Worm (Caenorhabditis elegans) whole organism, young adult: ENCODE results near the gene dao-6.
A peak's percentile ranks its signal among the peaks of the same experiment; 100 is the strongest.

Source experiments
- B0035.1 ChIP-seq: sonication (generic microtip); optimal IDR thresholded peaks from 2 replicates; lab custom pipeline; 2016; ENCODE audit warnings: missing genetic modification characterization, mild to moderate bottlenecking, missing compliant biosample characterization, missing genotype, missing genetic modification reagents
- B0336.3 ChIP-seq: fragments of 200-800 bp; sonication (Bioruptor generic); IDR thresholded peaks from 2 replicates; pipeline ENCODE4 v1.3.6; 2022; ENCODE audit warnings: missing genetic modification characterization, missing compliant biosample characterization
- D2030.7 ChIP-seq: fragments of 200-800 bp; sonication (Bioruptor generic); IDR thresholded peaks from 2 replicates; pipeline ENCODE4 v1.3.6; 2022; ENCODE audit warnings: missing genetic modification reagents, missing genetic modification characterization, missing compliant biosample characterization
- F49E8.2 ChIP-seq: sonication (generic microtip); optimal IDR thresholded peaks from 3 replicates; lab custom pipeline; 2017; ENCODE audit warnings: missing genetic modification characterization, mild to moderate bottlenecking, missing compliant biosample characterization, antibody characterized with exemption, moderate library complexity; ENCODE audit not compliant: insufficient read depth
- F55B11.4 ChIP-seq: sonication (generic microtip); optimal IDR thresholded peaks from 2 replicates; lab custom pipeline; 2016; ENCODE audit warnings: missing compliant biosample characterization, missing genetic modification characterization, borderline replicate concordance; ENCODE audit not compliant: insufficient read depth
- K11D2.4 ChIP-seq: fragments of 200-800 bp; sonication (Bioruptor generic); IDR thresholded peaks from 2 replicates; pipeline ENCODE4 v1.3.6; 2022; ENCODE audit warnings: missing genetic modification reagents, missing genetic modification characterization, missing compliant biosample characterization
- T26A5.8 ChIP-seq: sonication (generic microtip); optimal IDR thresholded peaks from 2 replicates; lab custom pipeline; 2016; ENCODE audit warnings: missing genetic modification characterization, missing compliant biosample characterization
- Y56A3A.18 ChIP-seq: fragments of 200-800 bp; sonication (Bioruptor generic); IDR thresholded peaks from 2 replicates; pipeline ENCODE4 v1.3.6; 2022; ENCODE audit warnings: missing genetic modification reagents, missing genetic modification characterization, missing compliant biosample characterization
- Y79H2A.3 ChIP-seq: fragments of 200-800 bp; sonication (Bioruptor generic); conservative IDR thresholded peaks from 2 replicates; pipeline ENCODE4 v1.3.6; 2022; ENCODE audit warnings: missing genetic modification reagents, missing genetic modification characterization, missing compliant biosample characterization
- ZK185.1 ChIP-seq: sonication (generic microtip); optimal IDR thresholded peaks from 2 replicates; lab custom pipeline; 2016; ENCODE audit warnings: mild to moderate bottlenecking, missing genetic modification characterization, missing compliant biosample characterization; ENCODE audit not compliant: poor library complexity, severe bottlenecking
- aptf-2 ChIP-seq: fragments of 200-800 bp; sonication (Bioruptor generic); conservative IDR thresholded peaks from 2 replicates; pipeline ENCODE4 v1.3.6; 2022; ENCODE audit warnings: missing genetic modification reagents, missing genetic modification characterization, missing compliant biosample characterization
- atf-7 ChIP-seq: sonication (generic microtip); optimal IDR thresholded peaks from 2 replicates; lab custom pipeline; 2017; ENCODE audit warnings: mild to moderate bottlenecking, missing genetic modification characterization, missing compliant biosample characterization
- attf-3 ChIP-seq: fragments of 200-800 bp; sonication (Bioruptor generic); conservative IDR thresholded peaks from 2 replicates; pipeline ENCODE4 v1.3.6; 2022; ENCODE audit warnings: missing genetic modification reagents, missing genetic modification characterization, missing compliant biosample characterization
- attf-5 ChIP-seq: fragments of 200-800 bp; sonication (Bioruptor generic); optimal IDR thresholded peaks from 2 replicates; lab custom pipeline; 2018; ENCODE audit warnings: mild to moderate bottlenecking, missing genetic modification characterization, missing compliant biosample characterization
- attf-6 ChIP-seq: fragments of 200-800 bp; sonication (Bioruptor generic); IDR thresholded peaks from 2 replicates; pipeline ENCODE4 v1.3.6; 2022; ENCODE audit warnings: missing genetic modification reagents, missing genetic modification characterization, missing compliant biosample characterization
- bed-1 ChIP-seq: fragments of 200-800 bp; sonication (Bioruptor generic); IDR thresholded peaks from 2 replicates; pipeline ENCODE4 v1.3.6; 2022; ENCODE audit warnings: missing genetic modification reagents, missing genetic modification characterization, missing compliant biosample characterization
- ccch-3 ChIP-seq: fragments of 200-800 bp; sonication (Bioruptor generic); optimal IDR thresholded peaks from 2 replicates; lab custom pipeline; 2018; ENCODE audit warnings: mild to moderate bottlenecking, missing genetic modification characterization, missing compliant biosample characterization
- cebp-2 ChIP-seq: fragments of 200-800 bp; sonication (Bioruptor generic); IDR thresholded peaks from 2 replicates; pipeline ENCODE4 v1.3.6; 2022; ENCODE audit warnings: missing genetic modification characterization, missing compliant biosample characterization
- ceh-40 ChIP-seq: fragments of 200-800 bp; sonication (Bioruptor generic); IDR thresholded peaks from 2 replicates; pipeline ENCODE4 v1.3.6; 2022; ENCODE audit warnings: missing genetic modification characterization, missing compliant biosample characterization
- ceh-79 ChIP-seq: sonication (generic microtip); optimal IDR thresholded peaks from 2 replicates; lab custom pipeline; 2017; ENCODE audit warnings: mild to moderate bottlenecking, missing genetic modification characterization, missing compliant biosample characterization
- ceh-91 ChIP-seq: fragments of 200-800 bp; sonication (Bioruptor generic); IDR thresholded peaks from 2 replicates; pipeline ENCODE4 v1.3.6; 2022; ENCODE audit warnings: missing genetic modification reagents, missing genetic modification characterization, missing compliant biosample characterization
- dpff-1 ChIP-seq: sonication (generic microtip); optimal IDR thresholded peaks from 2 replicates; lab custom pipeline; 2017; ENCODE audit warnings: mild to moderate bottlenecking, missing genetic modification characterization, missing compliant biosample characterization
- efl-1 ChIP-seq: fragments of 150-350 bp; optimal IDR thresholded peaks from 2 replicates; lab custom pipeline; 2014; ENCODE audit warnings: missing biosample characterization, missing genetic modification reagents, missing genetic modification characterization
- egl-18 ChIP-seq: fragments of 200-800 bp; sonication (Bioruptor generic); IDR thresholded peaks from 2 replicates; pipeline ENCODE4 v1.3.6; 2022; ENCODE audit warnings: missing genetic modification reagents, missing genetic modification characterization, missing compliant biosample characterization
- egl-44 ChIP-seq: fragments of 200-800 bp; sonication (Bioruptor generic); IDR thresholded peaks from 2 replicates; pipeline ENCODE4 v1.3.6; 2022; ENCODE audit warnings: missing genetic modification reagents, missing genetic modification characterization, missing compliant biosample characterization
- ekl-4 ChIP-seq: fragments of 200-800 bp; sonication (Bioruptor generic); IDR thresholded peaks from 2 replicates; pipeline ENCODE4 v1.3.6; 2022; ENCODE audit warnings: missing genetic modification reagents, missing genetic modification characterization, missing compliant biosample characterization
- ets-4 ChIP-seq: fragments of 200-800 bp; sonication (Bioruptor generic); optimal IDR thresholded peaks from 2 replicates; lab custom pipeline; 2018; ENCODE audit warnings: mild to moderate bottlenecking, missing genetic modification characterization, missing compliant biosample characterization
- gei-17 ChIP-seq: fragments of 200-800 bp; sonication (Bioruptor generic); optimal IDR thresholded peaks from 2 replicates; lab custom pipeline; 2018; ENCODE audit warnings: mild to moderate bottlenecking, missing genetic modification characterization, missing compliant biosample characterization
- hrde-1 ChIP-seq: sonication (generic microtip); optimal IDR thresholded peaks from 2 replicates; lab custom pipeline; 2016; ENCODE audit warnings: missing genetic modification characterization, mild to moderate bottlenecking, missing compliant biosample characterization, moderate library complexity, missing genotype, missing genetic modification reagents, borderline replicate concordance
- hsf-1 ChIP-seq: fragments of 200-800 bp; sonication (Bioruptor generic); IDR thresholded peaks from 2 replicates; pipeline ENCODE4 v1.3.6; 2022; ENCODE audit warnings: missing genetic modification reagents, missing genetic modification characterization, missing compliant biosample characterization
- lin-26 ChIP-seq: fragments of 200-800 bp; sonication (Bioruptor generic); IDR thresholded peaks from 2 replicates; pipeline ENCODE4 v1.3.6; 2022; ENCODE audit warnings: missing genetic modification reagents, missing genetic modification characterization, missing compliant biosample characterization
- lin-40 ChIP-seq: sonication (generic microtip); optimal IDR thresholded peaks from 2 replicates; lab custom pipeline; 2016; ENCODE audit warnings: missing genetic modification characterization, mild to moderate bottlenecking, missing compliant biosample characterization, missing genotype, missing genetic modification reagents
- lir-1 ChIP-seq: fragments of 200-800 bp; sonication (Bioruptor generic); conservative IDR thresholded peaks from 2 replicates; pipeline ENCODE4 v1.3.6; 2022; ENCODE audit warnings: missing genetic modification reagents, missing genetic modification characterization, missing compliant biosample characterization
- madf-10 ChIP-seq: sonication (generic microtip); optimal IDR thresholded peaks from 2 replicates; lab custom pipeline; 2016; ENCODE audit warnings: mild to moderate bottlenecking, missing genetic modification characterization, missing compliant biosample characterization
- mel-28 ChIP-seq: sonication (generic microtip); optimal IDR thresholded peaks from 2 replicates; lab custom pipeline; 2016; ENCODE audit warnings: borderline replicate concordance, mild to moderate bottlenecking, missing genetic modification characterization, missing compliant biosample characterization
- nhr-120 ChIP-seq: fragments of 200-800 bp; sonication (Bioruptor generic); IDR thresholded peaks from 2 replicates; pipeline ENCODE4 v1.3.6; 2022; ENCODE audit warnings: missing genetic modification characterization, missing compliant biosample characterization
- nhr-80 ChIP-seq: sonication (generic microtip); optimal IDR thresholded peaks from 2 replicates; lab custom pipeline; 2016; ENCODE audit warnings: missing genetic modification characterization, missing compliant biosample characterization
- pha-4 ChIP-seq: fragments of 150-350 bp; sonication (generic microtip); optimal IDR thresholded peaks from 2 replicates; lab custom pipeline; 2014; ENCODE audit warnings: missing biosample characterization, missing genetic modification reagents, missing genetic modification characterization
- rcor-1 ChIP-seq: fragments of 200-800 bp; sonication (Bioruptor generic); IDR thresholded peaks from 2 replicates; pipeline ENCODE4 v1.3.6; 2022; ENCODE audit warnings: missing genetic modification reagents, missing genetic modification characterization, missing compliant biosample characterization
- rec-8 ChIP-seq, 2 experiments: sonication (generic microtip); optimal IDR thresholded peaks; 2 replicates each; lab custom pipeline; 2016; ENCODE audit warnings: mild to moderate bottlenecking in 2 of 2, missing genetic modification characterization in 2 of 2, missing genetic modification reagents in 2 of 2, missing genotype in 2 of 2, missing biosample characterization in 1 of 2, missing compliant biosample characterization in 1 of 2, moderate library complexity in 1 of 2
- sea-2 ChIP-seq: fragments of 200-800 bp; sonication (Bioruptor generic); IDR thresholded peaks from 2 replicates; pipeline ENCODE4 v1.3.6; 2022; ENCODE audit warnings: missing genetic modification characterization, missing compliant biosample characterization
- snpc-3.4 ChIP-seq: sonication (generic microtip); optimal IDR thresholded peaks from 2 replicates; lab custom pipeline; 2017; ENCODE audit warnings: missing genetic modification characterization, mild to moderate bottlenecking, missing compliant biosample characterization, antibody characterized with exemption, moderate library complexity, missing genotype, missing genetic modification reagents
- somi-1 ChIP-seq: fragments of 200-800 bp; sonication (Bioruptor generic); optimal IDR thresholded peaks from 2 replicates; lab custom pipeline; 2018; ENCODE audit warnings: mild to moderate bottlenecking, missing genetic modification characterization, missing compliant biosample characterization
- tbx-9 ChIP-seq: sonication (generic microtip); optimal IDR thresholded peaks from 2 replicates; lab custom pipeline; 2016; ENCODE audit warnings: borderline replicate concordance, missing genetic modification characterization, inconsistent platforms, missing compliant biosample characterization
- xnd-1 ChIP-seq: sonication (generic microtip); optimal IDR thresholded peaks from 2 replicates; lab custom pipeline; 2016; ENCODE audit warnings: missing genotype, missing genetic modification reagents, missing genetic modification characterization, missing compliant biosample characterization
- zim-3 ChIP-seq: sonication (generic microtip); optimal IDR thresholded peaks from 2 replicates; lab custom pipeline; 2017; ENCODE audit warnings: mild to moderate bottlenecking, missing genetic modification characterization, moderate library complexity, missing compliant biosample characterization
- ztf-26 ChIP-seq: sonication (generic microtip); optimal IDR thresholded peaks from 2 replicates; lab custom pipeline; 2017; ENCODE audit warnings: missing genetic modification characterization, missing compliant biosample characterization
- ztf-28 ChIP-seq: fragments of 200-800 bp; sonication (Bioruptor generic); IDR thresholded peaks from 2 replicates; pipeline ENCODE4 v1.3.6; 2022; ENCODE audit warnings: missing genetic modification reagents, missing genetic modification characterization, missing compliant biosample characterization

dao-6 gene

ce11 chrIII:9765465-9765900 is 29.5 kb upstream of the dao-6 start (continued):
- TF ChIP-seq hrde-1 (tag; lab: Kevin White, UChicago) = no peak
- peak; percentile 92 for TF ChIP-seq lir-1 (GFP tag; lab: Robert Waterston, UW)
- peak; percentile 99 for TF ChIP-seq ekl-4 (GFP tag; lab: Robert Waterston, UW)
- peak; percentile 94 for TF ChIP-seq Y56A3A.18 (GFP tag; lab: Robert Waterston, UW)
- TF ChIP-seq dpff-1 (tag; lab: Kevin White, UChicago) = peak; percentile 88
- peak; percentile 94 for TF ChIP-seq sea-2 (GFP tag; lab: Robert Waterston, UW)
- TF ChIP-seq pha-4 (tag; lab: Kevin White, UChicago) = peak; percentile 95
- TF ChIP-seq ccch-3 = peak; percentile 59
- no peak for TF ChIP-seq tbx-9 (tag; lab: Kevin White, UChicago)
- peak; percentile 90 for TF ChIP-seq ZK185.1 (tag; lab: Kevin White, UChicago)
- no peak for TF ChIP-seq T26A5.8 (tag; lab: Kevin White, UChicago)
- TF ChIP-seq madf-10 = peak; percentile 94
- TF ChIP-seq B0336.3 (GFP tag; lab: Robert Waterston, UW) = peak; percentile 99
- TF ChIP-seq nhr-120 (GFP tag; lab: Robert Waterston, UW) = no peak
- peak; percentile 74 for TF ChIP-seq attf-3 (GFP tag; lab: Robert Waterston, UW)
- TF ChIP-seq F55B11.4 (tag; lab: Kevin White, UChicago) = no peak
- peak; percentile 99 for TF ChIP-seq somi-1 (GFP tag; lab: Kevin White, UChicago)
- TF ChIP-seq F49E8.2 (tag; lab: Kevin White, UChicago) = no peak
- no peak for TF ChIP-seq rec-8 (tag; optimal IDR thresholded peaks at IDR 0.05; lab: Kevin White, UChicago)
- TF ChIP-seq mel-28 (tag; lab: Kevin White, UChicago) = peak; percentile 56
- TF ChIP-seq ceh-40 = peak; percentile 79
- TF ChIP-seq Y79H2A.3 = no peak; the same call in 1 of the 2 replicates
- TF ChIP-seq aptf-2 (GFP tag; lab: Robert Waterston, UW) = 0 out of 2 replicates have a peak, but pooled peaks have one; percentile 40
- TF ChIP-seq hsf-1 (GFP tag; lab: Robert Waterston, UW) = peak; percentile 72
- peak; percentile 98 for TF ChIP-seq ets-4 (GFP tag; lab: Kevin White, UChicago)
- peak; percentile 90 for TF ChIP-seq gei-17 (GFP tag; lab: Kevin White, UChicago)
- TF ChIP-seq ceh-79 (tag; lab: Kevin White, UChicago) = peak; percentile 77
- peak; percentile 98 for TF ChIP-seq K11D2.4 (GFP tag; lab: Robert Waterston, UW)
- no peak for TF ChIP-seq xnd-1 (tag; lab: Kevin White, UChicago)
- peak; percentile 92 for TF ChIP-seq rcor-1 (GFP tag; lab: Robert Waterston, UW)
- peak; percentile 97 for TF ChIP-seq atf-7
- TF ChIP-seq efl-1 (GFP tag; lab: Kevin White, UChicago) = no peak
- TF ChIP-seq bed-1 (GFP tag; lab: Robert Waterston, UW) = peak; percentile 97
- TF ChIP-seq egl-18 = peak; percentile 93
- peak; percentile 98 for TF ChIP-seq lin-40 (tag; lab: Kevin White, UChicago)
- peak; percentile 90 for TF ChIP-seq B0035.1 (tag; lab: Kevin White, UChicago)
- peak; percentile 55 for TF ChIP-seq snpc-3.4
- TF ChIP-seq D2030.7 (GFP tag; lab: Robert Waterston, UW) = 0 out of 2 replicates have a peak, but pooled peaks have one; percentile 16
- peak; percentile 94 for TF ChIP-seq zim-3 (tag; lab: Kevin White, UChicago)
- peak; percentile 44; the same call in 1 of the 2 replicates for TF ChIP-seq attf-6 (GFP tag; lab: Robert Waterston, UW)
- TF ChIP-seq lin-26 (GFP tag; lab: Robert Waterston, UW) = peak; percentile 91
- TF ChIP-seq nhr-80 (tag; lab: Kevin White, UChicago) = peak; percentile 97
- peak; percentile 95 for TF ChIP-seq cebp-2
- peak; percentile 99 for TF ChIP-seq attf-5 (GFP tag; lab: Kevin White, UChicago)
- TF ChIP-seq ztf-26 (tag; lab: Kevin White, UChicago) = peak; percentile 98
- TF ChIP-seq ceh-91 (GFP tag; lab: Robert Waterston, UW) = no peak
- TF ChIP-seq ztf-28 (GFP tag; lab: Robert Waterston, UW) = peak; percentile 84; the same call in 1 of the 2 replicates
- peak; percentile 96 for TF ChIP-seq egl-44 (GFP tag; lab: Robert Waterston, UW)
